Worm (Caenorhabditis elegans) whole organism, midembryonic: ENCODE measurements around the gene T27E4.1.

Experiments
- flt-1 ChIP-seq: fragments of 200-800 bp; sonication (Bioruptor generic); IDR thresholded peaks from 2 replicates; pipeline ENCODE4 v1.3.6; 2022; ENCODE audit warnings: missing genetic modification characterization, missing compliant biosample characterization
- klf-2 ChIP-seq: fragments of 200-800 bp; sonication (Bioruptor generic); conservative IDR thresholded peaks from 2 replicates; pipeline ENCODE4 v1.3.6; 2022; ENCODE audit warnings: missing genetic modification reagents, missing genetic modification characterization, missing compliant biosample characterization
- ref-1 ChIP-seq: fragments of 200-800 bp; sonication (Bioruptor generic); conservative IDR thresholded peaks from 2 replicates; pipeline ENCODE4 v1.3.6; 2022; ENCODE audit warnings: missing genetic modification reagents, missing genetic modification characterization, missing compliant biosample characterization
- ztf-29 ChIP-seq: fragments of 200-800 bp; sonication (Bioruptor generic); IDR thresholded peaks from 2 replicates; pipeline ENCODE4 v1.3.6; 2022; ENCODE audit warnings: missing genetic modification reagents, missing genetic modification characterization, missing compliant biosample characterization

DNA sequence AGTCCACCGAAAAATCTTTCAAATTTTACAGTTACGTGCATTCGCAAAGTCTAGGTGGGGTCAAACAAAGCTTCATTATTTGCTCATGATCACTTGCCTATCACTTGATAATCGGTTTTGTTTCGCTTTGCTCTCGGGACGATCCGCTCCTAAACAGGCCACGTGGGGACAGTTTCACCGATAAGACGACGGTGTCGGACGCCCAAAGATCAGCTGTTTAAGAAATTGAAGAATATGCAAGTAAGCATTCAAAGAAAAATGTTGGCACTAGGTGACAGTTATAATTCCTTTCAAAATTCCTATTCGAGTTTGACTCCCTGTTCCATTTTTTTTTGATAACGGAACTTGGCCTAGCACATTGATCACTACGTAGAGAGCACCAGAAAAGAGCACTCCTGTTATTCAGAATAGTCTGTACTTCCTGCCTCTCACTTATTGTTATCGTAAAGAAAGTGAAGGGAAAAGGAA lies 12.1 kb upstream of the T27E4.1 start:
- TF ChIP-seq ztf-29, result no peak
- TF ChIP-seq flt-1 (GFP tag; lab: Robert Waterston, UW), result no peak
- TF ChIP-seq ref-1 (GFP tag; lab: Robert Waterston, UW), result no peak
- TF ChIP-seq klf-2 (GFP tag; lab: Robert Waterston, UW), result no peak
